Fruit fly (Drosophila melanogaster) whole organism, embryonic: ENCODE results near the gene Vlet.

ENCODE experiments used
- C15 ChIP-seq: fragments of 200-800 bp; sonication (Bioruptor generic); IDR thresholded peaks from 3 replicates; pipeline ENCODE4 v1.3.6; 2022; ENCODE audit warnings: missing biosample characterization, missing genetic modification characterization
- CG10267 ChIP-seq: fragments of 200-800 bp; sonication (Bioruptor generic); optimal IDR thresholded peaks from 2 replicates; lab custom pipeline; 2018; ENCODE audit warnings: missing biosample characterization, mild to moderate bottlenecking, missing genetic modification characterization, moderate library complexity
- CG10274 ChIP-seq: fragments of 200-800 bp; sonication (Bioruptor generic); optimal IDR thresholded peaks from 3 replicates; lab custom pipeline; 2017; ENCODE audit warnings: missing biosample characterization, mild to moderate bottlenecking, missing genetic modification characterization
- CG10321 ChIP-seq: fragments of 200-800 bp; sonication (Bioruptor generic); IDR thresholded peaks from 2 replicates; pipeline ENCODE4 v1.3.6; 2022; ENCODE audit warnings: missing biosample characterization, missing genetic modification characterization
- CG10431 ChIP-seq: fragments of 200-800 bp; sonication (Bioruptor generic); optimal IDR thresholded peaks from 3 replicates; lab custom pipeline; 2018; ENCODE audit warnings: missing biosample characterization, mild to moderate bottlenecking, missing genetic modification characterization
- CG11696 ChIP-seq: fragments of 200-800 bp; sonication (Bioruptor generic); IDR thresholded peaks from 2 replicates; pipeline ENCODE4 v1.3.6; 2022; ENCODE audit warnings: missing biosample characterization, missing genetic modification characterization
- CG12071 ChIP-seq: fragments of 200-800 bp; sonication (Bioruptor generic); optimal IDR thresholded peaks from 3 replicates; lab custom pipeline; 2018; ENCODE audit warnings: missing biosample characterization, mild to moderate bottlenecking, missing genetic modification characterization
- CG12299 ChIP-seq: fragments of 200-800 bp; sonication (Bioruptor generic); optimal IDR thresholded peaks from 2 replicates; lab custom pipeline; 2018; ENCODE audit warnings: missing biosample characterization, mild to moderate bottlenecking, missing genetic modification characterization
- CG12769 ChIP-seq: fragments of 200-800 bp; sonication (Bioruptor generic); optimal IDR thresholded peaks from 2 replicates; lab custom pipeline; 2019; ENCODE audit warnings: missing biosample characterization, mild to moderate bottlenecking, missing genetic modification characterization, moderate library complexity
- CG15011 ChIP-seq: fragments of 200-800 bp; sonication (Bioruptor generic); optimal IDR thresholded peaks from 3 replicates; lab custom pipeline; 2018; ENCODE audit warnings: missing biosample characterization, mild to moderate bottlenecking, missing genetic modification characterization
- CG15073 ChIP-seq: fragments of 200-800 bp; sonication (Bioruptor generic); optimal IDR thresholded peaks from 2 replicates; lab custom pipeline; 2016; ENCODE audit warnings: missing biosample characterization, missing genetic modification characterization
- CG15601 ChIP-seq: fragments of 200-800 bp; sonication (Bioruptor generic); optimal IDR thresholded peaks from 3 replicates; lab custom pipeline; 2019; ENCODE audit warnings: missing biosample characterization, mild to moderate bottlenecking, missing genetic modification characterization, moderate library complexity
- CG18262 ChIP-seq: fragments of 200-800 bp; optimal IDR thresholded peaks from 3 replicates; lab custom pipeline; 2019; ENCODE audit warnings: missing biosample characterization, mild to moderate bottlenecking, missing genetic modification characterization, moderate library complexity
- CG18764 ChIP-seq: fragments of 200-800 bp; sonication (Bioruptor generic); optimal IDR thresholded peaks from 3 replicates; lab custom pipeline; 2016; ENCODE audit warnings: missing biosample characterization, missing genetic modification characterization
- CG30403 ChIP-seq: fragments of 200-800 bp; sonication (Bioruptor generic); optimal IDR thresholded peaks from 3 replicates; lab custom pipeline; 2016; ENCODE audit warnings: missing biosample characterization, missing genetic modification characterization
- CG31365 ChIP-seq: fragments of 200-800 bp; sonication (Bioruptor generic); optimal IDR thresholded peaks from 2 replicates; lab custom pipeline; 2018; ENCODE audit warnings: missing biosample characterization, mild to moderate bottlenecking, missing genetic modification characterization
- CG4282 ChIP-seq: fragments of 200-800 bp; sonication (Bioruptor generic); optimal IDR thresholded peaks from 2 replicates; lab custom pipeline; 2016; ENCODE audit warnings: missing biosample characterization, missing genetic modification characterization
- CG6654 ChIP-seq: fragments of 200-800 bp; sonication (Bioruptor generic); optimal IDR thresholded peaks from 2 replicates; lab custom pipeline; 2017; ENCODE audit warnings: missing biosample characterization, mild to moderate bottlenecking, missing genetic modification characterization
- CG7271 ChIP-seq: fragments of 200-800 bp; sonication (Bioruptor generic); optimal IDR thresholded peaks from 2 replicates; lab custom pipeline; 2018; ENCODE audit warnings: missing biosample characterization, mild to moderate bottlenecking, missing genetic modification characterization, moderate library complexity
- CG7372 ChIP-seq: fragments of 200-800 bp; sonication (Bioruptor generic); IDR thresholded peaks from 2 replicates; pipeline ENCODE4 v1.3.6; 2022; ENCODE audit warnings: missing biosample characterization, missing genetic modification characterization
- CG9609 ChIP-seq: fragments of 200-800 bp; sonication (Bioruptor generic); optimal IDR thresholded peaks from 3 replicates; lab custom pipeline; 2016; ENCODE audit warnings: missing biosample characterization, missing genetic modification characterization
- CG9932 ChIP-seq: fragments of 200-800 bp; sonication (Bioruptor generic); IDR thresholded peaks from 2 replicates; pipeline ENCODE4 v1.3.6; 2022; ENCODE audit warnings: missing biosample characterization, missing genetic modification characterization
- Elba2 ChIP-seq: fragments of 200-800 bp; sonication (Bioruptor generic); optimal IDR thresholded peaks from 3 replicates; lab custom pipeline; 2016; ENCODE audit warnings: missing biosample characterization, missing genetic modification characterization
- Lpt ChIP-seq: fragments of >200 bp; optimal IDR thresholded peaks from 2 replicates; lab custom pipeline; 2018; ENCODE audit warnings: missing biosample characterization, missing genetic modification characterization
- Sox102F ChIP-seq: fragments of 200-800 bp; sonication (Bioruptor generic); optimal IDR thresholded peaks from 2 replicates; lab custom pipeline; 2018; ENCODE audit warnings: missing biosample characterization, mild to moderate bottlenecking, missing genetic modification characterization, moderate library complexity
- cad ChIP-seq: fragments of >200 bp; optimal IDR thresholded peaks from 2 replicates; lab custom pipeline; 2017; ENCODE audit warnings: missing biosample characterization, missing genetic modification characterization
- cato ChIP-seq: fragments of 200-800 bp; sonication (Bioruptor generic); optimal IDR thresholded peaks from 2 replicates; lab custom pipeline; 2016; ENCODE audit warnings: missing biosample characterization, missing genetic modification characterization, borderline replicate concordance
- cg ChIP-seq: fragments of 200-800 bp; sonication (Bioruptor generic); optimal IDR thresholded peaks from 3 replicates; lab custom pipeline; 2019; ENCODE audit warnings: missing biosample characterization, mild to moderate bottlenecking, missing genetic modification characterization, moderate library complexity
- chinmo ChIP-seq: fragments of 200-800 bp; sonication (Bioruptor generic); IDR thresholded peaks from 4 replicates; pipeline ENCODE4 v1.3.6; 2022; ENCODE audit warnings: missing biosample characterization, missing genetic modification characterization; ENCODE audit not compliant: partially characterized antibody
- ewg ChIP-seq: fragments of 200-800 bp; sonication (Bioruptor generic); optimal IDR thresholded peaks from 3 replicates; lab custom pipeline; 2017; ENCODE audit warnings: mild to moderate bottlenecking, missing biosample characterization, missing genetic modification reagents, missing genetic modification characterization
- fd96Cb ChIP-seq: fragments of 200-800 bp; sonication (Bioruptor generic); optimal IDR thresholded peaks from 2 replicates; lab custom pipeline; 2018; ENCODE audit warnings: missing biosample characterization, mild to moderate bottlenecking, missing genetic modification characterization, moderate library complexity
- gcm2 ChIP-seq: fragments of 200-800 bp; sonication (Bioruptor generic); optimal IDR thresholded peaks from 2 replicates; lab custom pipeline; 2016; ENCODE audit warnings: missing biosample characterization, missing genetic modification characterization
- gem ChIP-seq: fragments of 200-800 bp; sonication (Bioruptor generic); optimal IDR thresholded peaks from 2 replicates; lab custom pipeline; 2019; ENCODE audit warnings: missing biosample characterization, mild to moderate bottlenecking, missing genetic modification characterization, moderate library complexity
- h ChIP-seq: fragments of >200 bp; optimal IDR thresholded peaks from 2 replicates; lab custom pipeline; 2017
- hbn ChIP-seq: fragments of 200-800 bp; sonication (Bioruptor generic); IDR thresholded peaks from 2 replicates; pipeline ENCODE4 v1.3.6; 2022; ENCODE audit warnings: missing biosample characterization, missing genetic modification characterization; ENCODE audit not compliant: partially characterized antibody
- hkb ChIP-seq, 2 experiments: fragments of 200-800 bp in 1 of 2; fragments of >200 bp in 1 of 2; sonication (Bioruptor generic) in 1 of 2; IDR thresholded peaks in 1 of 2; optimal IDR thresholded peaks in 1 of 2; 2 replicates each; pipeline versions ENCODE4 v1.3.6 to Lab custom; 2017 to 2022; ENCODE audit warnings: missing biosample characterization in 1 of 2, missing genetic modification characterization in 1 of 2
- mld ChIP-seq: fragments of 200-800 bp; sonication (Bioruptor generic); IDR thresholded peaks from 3 replicates; pipeline ENCODE4 v1.3.6; 2022; ENCODE audit warnings: missing biosample characterization, missing genetic modification characterization; ENCODE audit not compliant: partially characterized antibody
- pan ChIP-seq, 4 experiments: fragments of >200 bp in 3 of 4; fragments of 200-800 bp in 1 of 4; sonication (Bioruptor generic) in 1 of 4; optimal IDR thresholded peaks in 3 of 4; IDR thresholded peaks in 1 of 4; 2 replicates each; pipeline versions ENCODE4 v1.3.6 to Lab custom; 2017 to 2022; ENCODE audit warnings: missing biosample characterization in 2 of 4, missing genetic modification characterization in 2 of 4, mixed read lengths in 1 of 4
- pfk ChIP-seq: fragments of 200-800 bp; sonication (Bioruptor generic); optimal IDR thresholded peaks from 2 replicates; lab custom pipeline; 2018; ENCODE audit warnings: missing biosample characterization, mild to moderate bottlenecking, missing genetic modification characterization, moderate library complexity
- pros ChIP-seq: fragments of 200-800 bp; sonication (Bioruptor generic); optimal IDR thresholded peaks from 3 replicates; lab custom pipeline; 2019; ENCODE audit warnings: missing biosample characterization, mild to moderate bottlenecking, missing genetic modification characterization, moderate library complexity
- row ChIP-seq: fragments of 200-800 bp; sonication (Bioruptor generic); IDR thresholded peaks from 3 replicates; pipeline ENCODE4 v1.3.6; 2022; ENCODE audit warnings: missing biosample characterization, missing genetic modification characterization
- sc ChIP-seq, 3 experiments: fragments of >200 bp in 2 of 3; fragments of 200-800 bp in 1 of 3; sonication (Bioruptor generic) in 1 of 3; optimal IDR thresholded peaks; 2 replicates in 2 of 3; 3 replicates in 1 of 3; lab custom pipeline; 2017; ENCODE audit warnings: mild to moderate bottlenecking in 1 of 3, missing biosample characterization in 1 of 3, missing genetic modification characterization in 1 of 3, missing genetic modification reagents in 1 of 3
- sd ChIP-seq: fragments of 200-800 bp; sonication (Bioruptor generic); optimal IDR thresholded peaks from 3 replicates; lab custom pipeline; 2018; ENCODE audit warnings: missing biosample characterization, mild to moderate bottlenecking, missing genetic modification characterization, moderate library complexity
- tll ChIP-seq, 2 experiments: fragments of 200-800 bp in 1 of 2; fragments of >200 bp in 1 of 2; sonication (Bioruptor generic) in 1 of 2; optimal IDR thresholded peaks; 2 replicates each; lab custom pipeline; 2017 to 2019; ENCODE audit warnings: missing biosample characterization in 2 of 2, missing genetic modification characterization in 2 of 2, mild to moderate bottlenecking in 1 of 2, moderate library complexity in 1 of 2
- unpg ChIP-seq: fragments of 200-800 bp; sonication (Bioruptor generic); optimal IDR thresholded peaks from 3 replicates; lab custom pipeline; 2018; ENCODE audit warnings: missing biosample characterization, mild to moderate bottlenecking, missing genetic modification characterization, moderate library complexity
- wdn ChIP-seq: fragments of 200-800 bp; sonication (Bioruptor generic); IDR thresholded peaks from 2 replicates; pipeline ENCODE4 v1.3.6; 2022; ENCODE audit warnings: missing biosample characterization, missing genetic modification characterization

Gene Vlet

dm6 chrX:11715937-11716730, 37.7 kb upstream of the Vlet start (continued):
- TF ChIP-seq pan (optimal IDR thresholded peaks at IDR 0.05; lab: Kevin White, UChicago): no peak
- peak in 1 of 2 experiments; percentile 73 for TF ChIP-seq pan (GFP tag; optimal IDR thresholded peaks at IDR 0.05 in 1 of 2, IDR thresholded peaks at IDR 0.05 in 1 of 2)
- peak; percentile 32 for TF ChIP-seq CG31365 (tag; lab: Kevin White, UChicago)
- TF ChIP-seq CG9932 (GFP tag; lab: Robert Waterston, UW): peak; percentile 70
- TF ChIP-seq gcm2: peak; percentile 61
- TF ChIP-seq hbn (GFP tag; lab: Robert Waterston, UW): no peak; the same call in none of the 2 replicates
- no peak for TF ChIP-seq CG11696 (GFP tag; lab: Robert Waterston, UW)
- peak; percentile 50 for TF ChIP-seq CG18764 (GFP tag; lab: Kevin White, UChicago)
- peak; percentile 77 for TF ChIP-seq CG15011 (GFP tag; lab: Kevin White, UChicago)
- no peak for TF ChIP-seq cad
- no peak for TF ChIP-seq Lpt (GFP tag; lab: Kevin White, UChicago)
- 0 out of 3 replicates have a peak, but pooled peaks have one; percentile 25 for TF ChIP-seq C15
- TF ChIP-seq row (GFP tag; lab: Robert Waterston, UW): peak; percentile 97
- TF ChIP-seq CG30403: peak; percentile 90
- TF ChIP-seq fd96Cb (tag; lab: Kevin White, UChicago): peak; percentile 91
- TF ChIP-seq CG12769 (tag; lab: Kevin White, UChicago): peak; percentile 79
- peak; percentile 23; the same call in 1 of the 2 replicates for TF ChIP-seq CG10321 (GFP tag; lab: Robert Waterston, UW)
- peak; percentile 74 for TF ChIP-seq sd
- TF ChIP-seq CG6654: peak; percentile 59
- peak; percentile 64; the same call in 1 of the 3 replicates for TF ChIP-seq mld (GFP tag; lab: Robert Waterston, UW)
- TF ChIP-seq CG15073 (GFP tag; lab: Kevin White, UChicago): peak; percentile 23
- no peak for TF ChIP-seq tll (GFP tag; optimal IDR thresholded peaks at IDR 0.05; lab: Kevin White, UChicago)
- peak; percentile 81 for TF ChIP-seq CG10267 (tag; lab: Kevin White, UChicago)
- peak; percentile 43 for TF ChIP-seq CG4282
- peak; percentile 75 for TF ChIP-seq wdn (GFP tag; lab: Robert Waterston, UW)
- TF ChIP-seq CG15601 (tag; lab: Kevin White, UChicago): peak; percentile 70
- peak; percentile 84 for TF ChIP-seq CG9609
- TF ChIP-seq Elba2 (GFP tag; lab: Kevin White, UChicago): no peak
- peak; percentile 50 for TF ChIP-seq pfk
- TF ChIP-seq CG7271 (tag; lab: Kevin White, UChicago): peak; percentile 23
- TF ChIP-seq sc (optimal IDR thresholded peaks at IDR 0.05; lab: Kevin White, UChicago): no peak
- TF ChIP-seq sc (GFP tag; optimal IDR thresholded peaks at IDR 0.05; lab: Kevin White, UChicago): peak; percentile 85
- TF ChIP-seq chinmo (GFP tag; lab: Robert Waterston, UW): peak; percentile 50; the same call in 1 of the 4 replicates
- TF ChIP-seq CG12299 (tag; lab: Kevin White, UChicago): peak; percentile 66
- peak; percentile 87 for TF ChIP-seq Sox102F (GFP tag; lab: Kevin White, UChicago)
- TF ChIP-seq ewg: peak; percentile 69
- TF ChIP-seq CG18262 (tag; lab: Kevin White, UChicago): peak; percentile 93
- peak; percentile 33 for TF ChIP-seq CG10431 (GFP tag; lab: Kevin White, UChicago)
- TF ChIP-seq pros (GFP tag; lab: Kevin White, UChicago): peak; percentile 73
- TF ChIP-seq cg (GFP tag; lab: Kevin White, UChicago): no peak
- TF ChIP-seq unpg: peak; percentile 87
- peak; percentile 93 for TF ChIP-seq gem (tag; lab: Kevin White, UChicago)
- TF ChIP-seq cato (GFP tag; lab: Kevin White, UChicago): peak; percentile 74
- TF ChIP-seq hkb (optimal IDR thresholded peaks at IDR 0.05; lab: Kevin White, UChicago): no peak
- TF ChIP-seq hkb (GFP tag; IDR thresholded peaks at IDR 0.05; lab: Robert Waterston, UW): peak; percentile 83
- TF ChIP-seq h (lab: Kevin White, UChicago): no peak
- peak; percentile 84 for TF ChIP-seq CG12071
- TF ChIP-seq CG7372 (GFP tag; lab: Robert Waterston, UW): peak; percentile 70
- peak; percentile 90 for TF ChIP-seq CG10274 (GFP tag; lab: Kevin White, UChicago)
